Fruit fly (Drosophila melanogaster) whole organism, pupa: Measurements from ENCODE around the gene DCX-EMAP.

ENCODE experiments used
- CG10348 ChIP-seq: fragments of 200-800 bp; sonication (Bioruptor generic); IDR thresholded peaks from 2 replicates; pipeline ENCODE4 v1.3.6; 2022; ENCODE audit warnings: missing biosample characterization, missing genetic modification characterization
- CG12605 ChIP-seq: fragments of 200-800 bp; sonication (Bioruptor generic); IDR thresholded peaks from 2 replicates; pipeline ENCODE4 v1.3.6; 2022; ENCODE audit warnings: missing biosample characterization, missing genetic modification characterization
- CG13204 ChIP-seq: fragments of 200-800 bp; sonication (Bioruptor generic); optimal IDR thresholded peaks from 2 replicates; lab custom pipeline; 2018; ENCODE audit warnings: missing biosample characterization, mild to moderate bottlenecking, missing genetic modification characterization, moderate library complexity
- CG8159 ChIP-seq: fragments of 200-800 bp; sonication (Bioruptor generic); optimal IDR thresholded peaks from 3 replicates; lab custom pipeline; 2018; ENCODE audit warnings: missing biosample characterization, mild to moderate bottlenecking, missing genetic modification characterization, moderate library complexity
- CG9948 ChIP-seq: fragments of 200-800 bp; sonication (Bioruptor generic); optimal IDR thresholded peaks from 2 replicates; lab custom pipeline; 2018; ENCODE audit warnings: missing biosample characterization, mild to moderate bottlenecking, missing genetic modification characterization, moderate library complexity
- EcR ChIP-seq: fragments of 200-800 bp; sonication (Bioruptor generic); optimal IDR thresholded peaks from 3 replicates; lab custom pipeline; 2019; ENCODE audit warnings: missing biosample characterization, missing genetic modification characterization, mild to moderate bottlenecking, moderate library complexity, missing genetic modification reagents
- Snoo ChIP-seq: fragments of 200-800 bp; sonication (Bioruptor generic); optimal IDR thresholded peaks from 3 replicates; lab custom pipeline; 2017; ENCODE audit warnings: missing biosample characterization, mild to moderate bottlenecking, missing genetic modification characterization, inconsistent platforms

Gene DCX-EMAP

DNA sequence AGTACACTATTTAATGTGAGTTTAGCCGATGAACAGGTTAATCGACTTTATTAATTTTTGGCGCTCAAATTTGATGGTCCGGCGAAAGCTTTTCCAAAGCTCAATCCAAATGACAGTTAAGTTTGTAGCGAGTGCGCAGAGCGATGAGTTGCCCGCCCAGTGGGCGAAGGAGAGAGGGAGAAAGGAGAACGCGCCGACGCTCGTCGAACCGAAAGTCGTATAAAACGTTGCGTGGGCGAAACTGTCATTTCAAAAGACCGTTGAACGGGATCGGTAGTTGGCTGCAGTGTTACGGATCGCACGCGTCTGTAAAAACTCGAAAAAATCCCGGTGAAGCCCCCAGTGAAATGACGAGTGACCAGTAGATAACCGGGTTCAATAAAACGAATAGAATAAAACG is 88.4 kb downstream of the DCX-EMAP start, which contains the start of gene Zip71B:
TSS of gene Zip71B (plus strand) at position 265 of the 400 bp plus-strand sequence.
- no peak for TF ChIP-seq CG12605 (GFP tag; lab: Robert Waterston, UW)
- TF ChIP-seq CG13204 (GFP tag; lab: Kevin White, UChicago) = no peak
- no peak for TF ChIP-seq CG9948
- no peak for TF ChIP-seq Snoo (tag; lab: Kevin White, UChicago)
- no peak for TF ChIP-seq EcR (GFP tag; lab: Kevin White, UChicago)
- TF ChIP-seq CG10348 (GFP tag; lab: Robert Waterston, UW) = no peak
- no peak for TF ChIP-seq CG8159 (tag; lab: Kevin White, UChicago)
- TF ChIP-seq, all 21 proteins: peak for 0
